Fruit fly (Drosophila melanogaster) whole organism, larva: ENCODE results near the gene Alg9.
A peak's percentile ranks its signal among the peaks of the same experiment; 100 is the strongest.

Experiments used
- noc ChIP-seq: fragments of 200-800 bp; sonication (Bioruptor generic); optimal IDR thresholded peaks from 3 replicates; lab custom pipeline; 2019; ENCODE audit warnings: missing biosample characterization, mild to moderate bottlenecking, missing genetic modification characterization, moderate library complexity

Alg9 gene

dm6 chr3R:25241507-25242070 lies 20.2 kb downstream of the Alg9 start, which contains the start of gene CG11854:
Gene CG11854, plus strand, starts transcription at chr3R:25242020.
- TF ChIP-seq noc: no peak

dm6 chr3R:25245052-25245813 lies 23.8 kb downstream of the Alg9 start, which contains the start of gene bam:
Gene bam, minus strand, starts transcription at chr3R:25245109.
- TF ChIP-seq noc: no peak

- TF ChIP-seq noc: peak; percentile 86
These were observed 26.0 kb downstream of the Alg9 start, which contains the start of the genes RpS27 and Nup37 for dm6 chr3R:25247379-25247869. Gene RpS27, minus strand, starts transcription at chr3R:25247514. Gene Nup37, plus strand, starts transcription at chr3R:25247658.

dm6 chr3R:25249145-25250141 lies 28.1 kb downstream of the Alg9 start, which contains the start of gene Nup358:
Gene Nup358, plus strand, starts transcription at chr3R:25249348.
- TF ChIP-seq noc: no peak

dm6 chr3R:25258628-25259240 lies 37.3 kb downstream of the Alg9 start, which contains the start of gene CG11857:
Gene CG11857, plus strand, starts transcription at chr3R:25258898.
- peak; percentile 95 for TF ChIP-seq noc

- TF ChIP-seq noc: no peak
These were observed 39.3 kb downstream of the Alg9 start for dm6 chr3R:25260670-25261069.

- TF ChIP-seq noc: peak; percentile 79
These were observed 41.0 kb downstream of the Alg9 start, which contains the start of the genes Kdsr and CG11858 for dm6 chr3R:25262322-25262761. Gene Kdsr, minus strand, starts transcription at chr3R:25262498. Gene CG11858, plus strand, starts transcription at chr3R:25262741.

dm6 chr3R:25265589-25266201 lies 44.3 kb downstream of the Alg9 start, which contains the start of the genes GlnRS and RIOK2:
Gene GlnRS, minus strand, starts transcription at chr3R:25265721.
Gene RIOK2, plus strand, starts transcription at chr3R:25265844.
- TF ChIP-seq noc: peak; percentile 5

- TF ChIP-seq noc: no peak
These were observed 45.4 kb downstream of the Alg9 start for dm6 chr3R:25266751-25267150.

- TF ChIP-seq noc: peak; percentile 9
These were observed 48.5 kb downstream of the Alg9 start, which contains the start of the genes CG11889 and CG11891 for dm6 chr3R:25269909-25270308. Gene CG11889, plus strand, starts transcription at chr3R:25270209. Gene CG11891, plus strand, starts transcription at chr3R:25270209.

dm6 chr3R:25273537-25273936 lies 52.1 kb downstream of the Alg9 start, which contains the start of gene CG11878:
Gene CG11878, plus strand, starts transcription at chr3R:25273837.
- TF ChIP-seq noc: no peak
